Fruit fly (Drosophila melanogaster): ENCODE data around the gene CG6023.

The CG6023 gene

dm6 chrX:18367806-18368643 lies 47.0 kb upstream of the CG6023 start (continued):
- TF ChIP-seq Eip93F (GFP tag; optimal IDR thresholded peaks at IDR 0.05) = no peak
- peak; percentile 45 for TF ChIP-seq cyc (GFP tag; optimal IDR thresholded peaks at IDR 0.05)
- peak; percentile 31 for TF ChIP-seq fd59A (GFP tag; optimal IDR thresholded peaks at IDR 0.05)
- TF ChIP-seq CG6854 (GFP tag; optimal IDR thresholded peaks at IDR 0.05) = no peak
- peak; percentile 36 for TF ChIP-seq CG15336 (GFP tag; IDR thresholded peaks at IDR 0.05)
- TF ChIP-seq CG4318 (GFP tag; optimal IDR thresholded peaks at IDR 0.05) = peak; percentile 51
- TF ChIP-seq CG8119 (GFP tag; IDR thresholded peaks at IDR 0.05) = peak; percentile 57

DNA sequence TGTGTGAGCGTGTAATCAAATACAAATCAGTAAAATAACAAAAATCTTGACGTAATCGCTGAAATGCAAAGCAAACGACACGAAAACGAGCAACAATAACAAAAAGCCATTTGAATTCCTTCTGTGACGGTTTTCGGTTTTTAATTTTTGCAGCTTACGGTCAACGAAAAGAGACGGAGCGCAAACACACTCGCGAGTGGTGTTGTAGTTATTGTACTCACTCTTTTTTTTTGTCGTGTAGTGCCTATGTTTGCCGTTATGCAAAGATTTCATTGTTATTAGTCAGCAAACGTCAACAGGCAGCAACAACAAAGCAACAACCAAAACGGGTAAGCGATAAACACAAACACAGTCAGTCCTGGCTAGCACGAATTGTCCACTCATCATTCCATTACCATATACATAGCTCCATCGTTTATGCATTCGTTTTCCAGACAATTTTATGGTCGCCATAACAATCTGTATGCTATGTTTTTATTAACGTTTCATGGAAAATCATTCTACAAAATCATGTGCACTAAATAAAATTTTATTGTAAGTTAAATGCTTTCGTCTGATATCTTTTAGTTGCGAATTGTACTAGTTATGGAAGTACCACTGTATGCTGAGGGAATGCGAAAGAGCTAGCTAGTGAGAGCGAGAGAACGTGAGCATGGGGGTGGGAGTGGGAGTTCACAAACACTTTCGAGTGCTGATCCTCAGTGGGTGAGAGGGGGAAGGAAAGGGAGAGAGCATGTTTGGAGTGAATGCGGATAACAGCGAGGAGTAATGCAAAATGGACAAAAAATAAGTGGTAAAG lies 46.1 kb upstream of the CG6023 start:
- TF ChIP-seq CG6276 (GFP tag; optimal IDR thresholded peaks at IDR 0.05) (peak; percentile 73), CG8632 (GFP tag; optimal IDR thresholded peaks at IDR 0.05) (peak; percentile 51), Eip78C (GFP tag) (peak; percentile 93), CG8319 (GFP tag; optimal IDR thresholded peaks at IDR 0.05) (no peak), Hr39 (GFP tag; optimal IDR thresholded peaks at IDR 0.05) (peak; percentile 71), CG34406 (GFP tag; optimal IDR thresholded peaks at IDR 0.05) (peak; percentile 18), cyc (GFP tag; optimal IDR thresholded peaks at IDR 0.05) (peak; percentile 67), Sox14 (GFP tag; optimal IDR thresholded peaks at IDR 0.05) (peak; percentile 73), CG3919 (GFP tag; optimal IDR thresholded peaks at IDR 0.05) (peak; percentile 0), fd85E (GFP tag; optimal IDR thresholded peaks at IDR 0.05) (no peak), lz (GFP tag; optimal IDR thresholded peaks at IDR 0.05) (peak; percentile 76), CG6163 (GFP tag; IDR thresholded peaks at IDR 0.05) (peak; percentile 70), spab (GFP tag; optimal IDR thresholded peaks at IDR 0.05) (peak; percentile 16), Lpt (GFP tag; optimal IDR thresholded peaks at IDR 0.05) (peak; percentile 12), Met (GFP tag; optimal IDR thresholded peaks at IDR 0.05) (peak; percentile 80), CG11294 (GFP tag; IDR thresholded peaks at IDR 0.05) (peak; percentile 72; the same call in 1 of the 2 replicates), achi (GFP tag; optimal IDR thresholded peaks at IDR 0.05) (peak; percentile 53), CG3032 (tag; optimal IDR thresholded peaks at IDR 0.05) (peak; percentile 66), Smox (GFP tag; optimal IDR thresholded peaks at IDR 0.05) (peak; percentile 44), Ets96B (tag; optimal IDR thresholded peaks at IDR 0.05) (peak; percentile 68), Sox15 (GFP tag; optimal IDR thresholded peaks at IDR 0.05) (no peak), Eip75B (GFP tag; optimal IDR thresholded peaks at IDR 0.05) (peak; percentile 50), CG7368 (GFP tag; optimal IDR thresholded peaks at IDR 0.05) (no peak), CG9139 (GFP tag; optimal IDR thresholded peaks at IDR 0.05) (no peak), fd59A (GFP tag; optimal IDR thresholded peaks at IDR 0.05) (peak; percentile 31), Ets21C (GFP tag; optimal IDR thresholded peaks at IDR 0.05) (peak; percentile 64), Blimp-1 (GFP tag; optimal IDR thresholded peaks at IDR 0.05) (peak; percentile 46), CG16779 (tag; optimal IDR thresholded peaks at IDR 0.05) (peak; percentile 27), CG6808 (GFP tag; optimal IDR thresholded peaks at IDR 0.05) (peak; percentile 42), CG10669 (GFP tag; optimal IDR thresholded peaks at IDR 0.05) (peak; percentile 66), CG11762 (GFP tag; optimal IDR thresholded peaks at IDR 0.05; ENCODE audit: insufficient read depth) (peak; percentile 34), Hr4 (GFP tag; optimal IDR thresholded peaks at IDR 0.05) (peak; percentile 78), svp (GFP tag) (peak; percentile 93), Sox102F (GFP tag; optimal IDR thresholded peaks at IDR 0.05) (peak; percentile 79), net (GFP tag; optimal IDR thresholded peaks at IDR 0.05) (peak; percentile 37), dsx (GFP tag; optimal IDR thresholded peaks at IDR 0.05; ENCODE audit: poor library complexity, severe bottlenecking) (peak; percentile 69), vri (GFP tag; optimal IDR thresholded peaks at IDR 0.05) (peak; percentile 37), CG10631 (GFP tag; optimal IDR thresholded peaks at IDR 0.05) (peak; percentile 11), acj6 (GFP tag; optimal IDR thresholded peaks at IDR 0.05) (peak; percentile 47), CG1621 (tag; optimal IDR thresholded peaks at IDR 0.05) (peak; percentile 15), pdm3 (GFP tag; optimal IDR thresholded peaks at IDR 0.05) (peak; percentile 72), Hr38 (GFP tag; optimal IDR thresholded peaks at IDR 0.05) (no peak)

Measured in whole organism, prepupa.